Worm (Caenorhabditis elegans) whole organism, young adult: ENCODE data around the gene C49C8.2.

Experiments
- B0336.3 ChIP-seq: fragments of 200-800 bp; sonication (Bioruptor generic); IDR thresholded peaks from 2 replicates; pipeline ENCODE4 v1.3.6; 2022; ENCODE audit warnings: missing genetic modification characterization, missing compliant biosample characterization
- D2030.7 ChIP-seq: fragments of 200-800 bp; sonication (Bioruptor generic); IDR thresholded peaks from 2 replicates; pipeline ENCODE4 v1.3.6; 2022; ENCODE audit warnings: missing genetic modification reagents, missing genetic modification characterization, missing compliant biosample characterization
- F22D6.2 ChIP-seq: sonication (generic microtip); optimal IDR thresholded peaks from 2 replicates; lab custom pipeline; 2016; ENCODE audit warnings: mild to moderate bottlenecking, missing genetic modification characterization, missing compliant biosample characterization
- F23B12.7 ChIP-seq: sonication (generic microtip); optimal IDR thresholded peaks from 2 replicates; lab custom pipeline; 2017; ENCODE audit warnings: missing genetic modification characterization, mild to moderate bottlenecking, missing compliant biosample characterization, antibody characterized with exemption, moderate library complexity; ENCODE audit not compliant: insufficient read depth
- F33H1.4 ChIP-seq: fragments of 200-800 bp; sonication (Bioruptor generic); IDR thresholded peaks from 2 replicates; pipeline ENCODE4 v1.3.6; 2022; ENCODE audit warnings: missing genetic modification reagents, missing genetic modification characterization, missing compliant biosample characterization
- F39B2.1 ChIP-seq: fragments of 200-800 bp; sonication (Bioruptor generic); IDR thresholded peaks from 2 replicates; pipeline ENCODE4 v1.3.6; 2022; ENCODE audit warnings: missing genetic modification reagents, missing genetic modification characterization, missing compliant biosample characterization
- F49E8.2 ChIP-seq: sonication (generic microtip); optimal IDR thresholded peaks from 3 replicates; lab custom pipeline; 2017; ENCODE audit warnings: missing genetic modification characterization, mild to moderate bottlenecking, missing compliant biosample characterization, antibody characterized with exemption, moderate library complexity; ENCODE audit not compliant: insufficient read depth
- K11D2.4 ChIP-seq: fragments of 200-800 bp; sonication (Bioruptor generic); IDR thresholded peaks from 2 replicates; pipeline ENCODE4 v1.3.6; 2022; ENCODE audit warnings: missing genetic modification reagents, missing genetic modification characterization, missing compliant biosample characterization
- T07F8.4 ChIP-seq: sonication (generic microtip); optimal IDR thresholded peaks from 2 replicates; lab custom pipeline; 2016; ENCODE audit warnings: mild to moderate bottlenecking, missing genetic modification characterization, moderate library complexity, missing compliant biosample characterization
- Y67H2A.10 ChIP-seq: fragments of 200-800 bp; sonication (Bioruptor generic); conservative IDR thresholded peaks from 2 replicates; pipeline ENCODE4 v1.3.6; 2022; ENCODE audit warnings: missing genetic modification reagents, missing genetic modification characterization, missing compliant biosample characterization
- Y79H2A.3 ChIP-seq: fragments of 200-800 bp; sonication (Bioruptor generic); conservative IDR thresholded peaks from 2 replicates; pipeline ENCODE4 v1.3.6; 2022; ENCODE audit warnings: missing genetic modification reagents, missing genetic modification characterization, missing compliant biosample characterization
- Y95B8A.8 ChIP-seq: fragments of 200-800 bp; sonication (Bioruptor generic); IDR thresholded peaks from 2 replicates; pipeline ENCODE4 v1.3.6; 2022; ENCODE audit warnings: missing genetic modification reagents, missing genetic modification characterization, missing compliant biosample characterization
- athp-1 ChIP-seq: sonication (generic microtip); optimal IDR thresholded peaks from 2 replicates; lab custom pipeline; 2017; ENCODE audit warnings: mild to moderate bottlenecking, missing genetic modification characterization, missing compliant biosample characterization
- attf-6 ChIP-seq: fragments of 200-800 bp; sonication (Bioruptor generic); IDR thresholded peaks from 2 replicates; pipeline ENCODE4 v1.3.6; 2022; ENCODE audit warnings: missing genetic modification reagents, missing genetic modification characterization, missing compliant biosample characterization
- ccch-3 ChIP-seq: fragments of 200-800 bp; sonication (Bioruptor generic); optimal IDR thresholded peaks from 2 replicates; lab custom pipeline; 2018; ENCODE audit warnings: mild to moderate bottlenecking, missing genetic modification characterization, missing compliant biosample characterization
- ceh-40 ChIP-seq: fragments of 200-800 bp; sonication (Bioruptor generic); IDR thresholded peaks from 2 replicates; pipeline ENCODE4 v1.3.6; 2022; ENCODE audit warnings: missing genetic modification characterization, missing compliant biosample characterization
- dpff-1 ChIP-seq: sonication (generic microtip); optimal IDR thresholded peaks from 2 replicates; lab custom pipeline; 2017; ENCODE audit warnings: mild to moderate bottlenecking, missing genetic modification characterization, missing compliant biosample characterization
- dpl-1 ChIP-seq: fragments of 150-350 bp; optimal IDR thresholded peaks from 2 replicates; lab custom pipeline; 2014; ENCODE audit warnings: missing biosample characterization, missing genetic modification reagents, missing genetic modification characterization
- efl-1 ChIP-seq: fragments of 150-350 bp; optimal IDR thresholded peaks from 2 replicates; lab custom pipeline; 2014; ENCODE audit warnings: missing biosample characterization, missing genetic modification reagents, missing genetic modification characterization
- egl-44 ChIP-seq: fragments of 200-800 bp; sonication (Bioruptor generic); IDR thresholded peaks from 2 replicates; pipeline ENCODE4 v1.3.6; 2022; ENCODE audit warnings: missing genetic modification reagents, missing genetic modification characterization, missing compliant biosample characterization
- ekl-4 ChIP-seq: fragments of 200-800 bp; sonication (Bioruptor generic); IDR thresholded peaks from 2 replicates; pipeline ENCODE4 v1.3.6; 2022; ENCODE audit warnings: missing genetic modification reagents, missing genetic modification characterization, missing compliant biosample characterization
- him-1 ChIP-seq: sonication (generic microtip); optimal IDR thresholded peaks from 2 replicates; lab custom pipeline; 2016; ENCODE audit warnings: missing genotype, missing genetic modification reagents, missing genetic modification characterization, missing compliant biosample characterization
- hlh-12 ChIP-seq: sonication (generic microtip); optimal IDR thresholded peaks from 2 replicates; lab custom pipeline; 2016; ENCODE audit warnings: missing genetic modification characterization, missing compliant biosample characterization
- hlh-26 ChIP-seq: fragments of 200-800 bp; sonication (Bioruptor generic); conservative IDR thresholded peaks from 2 replicates; pipeline ENCODE4 v1.3.6; 2022; ENCODE audit warnings: missing genetic modification reagents, missing genetic modification characterization, missing compliant biosample characterization
- hmg-1.2 ChIP-seq: fragments of 200-800 bp; sonication (Bioruptor generic); IDR thresholded peaks from 2 replicates; pipeline ENCODE4 v1.3.6; 2022; ENCODE audit warnings: missing genetic modification reagents, missing genetic modification characterization, missing compliant biosample characterization
- hmg-20 ChIP-seq: fragments of 200-800 bp; sonication (Bioruptor generic); IDR thresholded peaks from 2 replicates; pipeline ENCODE4 v1.3.6; 2022; ENCODE audit warnings: missing genetic modification reagents, missing genetic modification characterization, missing compliant biosample characterization
- let-526 ChIP-seq: fragments of 200-800 bp; sonication (Bioruptor generic); IDR thresholded peaks from 2 replicates; pipeline ENCODE4 v1.3.6; 2022; ENCODE audit warnings: missing genetic modification reagents, missing genetic modification characterization, missing compliant biosample characterization
- let-607 ChIP-seq, 2 experiments: fragments of 200-800 bp in 1 of 2; sonication (Bioruptor generic) in 1 of 2; sonication (generic microtip) in 1 of 2; optimal IDR thresholded peaks; 2 replicates each; lab custom pipeline; 2016 to 2018; ENCODE audit warnings: mild to moderate bottlenecking in 2 of 2, missing compliant biosample characterization in 2 of 2, missing genetic modification characterization in 2 of 2, moderate library complexity in 2 of 2, missing genotype in 1 of 2
- lin-26 ChIP-seq: fragments of 200-800 bp; sonication (Bioruptor generic); IDR thresholded peaks from 2 replicates; pipeline ENCODE4 v1.3.6; 2022; ENCODE audit warnings: missing genetic modification reagents, missing genetic modification characterization, missing compliant biosample characterization
- lsl-1 ChIP-seq: fragments of 200-800 bp; sonication (Bioruptor generic); optimal IDR thresholded peaks from 2 replicates; lab custom pipeline; 2018; ENCODE audit warnings: mild to moderate bottlenecking, missing genetic modification characterization, moderate library complexity, missing compliant biosample characterization
- madf-10 ChIP-seq: sonication (generic microtip); optimal IDR thresholded peaks from 2 replicates; lab custom pipeline; 2016; ENCODE audit warnings: mild to moderate bottlenecking, missing genetic modification characterization, missing compliant biosample characterization
- madf-6 ChIP-seq: fragments of 200-800 bp; sonication (Bioruptor generic); IDR thresholded peaks from 2 replicates; pipeline ENCODE4 v1.3.6; 2022; ENCODE audit warnings: missing genetic modification reagents, missing genetic modification characterization, missing compliant biosample characterization
- mel-28 ChIP-seq: sonication (generic microtip); optimal IDR thresholded peaks from 2 replicates; lab custom pipeline; 2016; ENCODE audit warnings: borderline replicate concordance, mild to moderate bottlenecking, missing genetic modification characterization, missing compliant biosample characterization
- nfyb-1 ChIP-seq: fragments of 200-800 bp; sonication (Bioruptor generic); IDR thresholded peaks from 2 replicates; pipeline ENCODE4 v1.3.6; 2022; ENCODE audit warnings: missing genetic modification reagents, missing genetic modification characterization, missing compliant biosample characterization
- nhr-120 ChIP-seq: fragments of 200-800 bp; sonication (Bioruptor generic); IDR thresholded peaks from 2 replicates; pipeline ENCODE4 v1.3.6; 2022; ENCODE audit warnings: missing genetic modification characterization, missing compliant biosample characterization
- nhr-90 ChIP-seq: sonication (generic microtip); optimal IDR thresholded peaks from 2 replicates; lab custom pipeline; 2016; ENCODE audit warnings: missing genotype, mild to moderate bottlenecking, missing genetic modification characterization, missing compliant biosample characterization
- pbrm-1 ChIP-seq: fragments of 200-800 bp; sonication (Bioruptor generic); IDR thresholded peaks from 2 replicates; pipeline ENCODE4 v1.3.6; 2022; ENCODE audit warnings: missing genetic modification reagents, missing genetic modification characterization, missing compliant biosample characterization
- pha-4 ChIP-seq: fragments of 150-350 bp; sonication (generic microtip); optimal IDR thresholded peaks from 2 replicates; lab custom pipeline; 2014; ENCODE audit warnings: missing biosample characterization, missing genetic modification reagents, missing genetic modification characterization
- rcor-1 ChIP-seq: fragments of 200-800 bp; sonication (Bioruptor generic); IDR thresholded peaks from 2 replicates; pipeline ENCODE4 v1.3.6; 2022; ENCODE audit warnings: missing genetic modification reagents, missing genetic modification characterization, missing compliant biosample characterization
- snpc-1.1 ChIP-seq: sonication (generic microtip); optimal IDR thresholded peaks from 2 replicates; lab custom pipeline; 2017; ENCODE audit warnings: missing genetic modification characterization, mild to moderate bottlenecking, missing compliant biosample characterization, antibody characterized with exemption, moderate library complexity, missing genotype, missing genetic modification reagents; ENCODE audit not compliant: insufficient read depth
- tlf-1 ChIP-seq: fragments of 200-800 bp; sonication (Bioruptor generic); optimal IDR thresholded peaks from 2 replicates; lab custom pipeline; 2018; ENCODE audit warnings: mild to moderate bottlenecking, missing genetic modification characterization, missing compliant biosample characterization
- unc-62 ChIP-seq: fragments of 150-350 bp; optimal IDR thresholded peaks from 2 replicates; lab custom pipeline; 2014; ENCODE audit warnings: missing biosample characterization, missing genetic modification reagents, missing genetic modification characterization
- zfh-2 ChIP-seq: fragments of 200-800 bp; sonication (Bioruptor generic); conservative IDR thresholded peaks from 2 replicates; pipeline ENCODE4 v1.3.6; 2022; ENCODE audit warnings: missing genetic modification reagents, missing genetic modification characterization, missing compliant biosample characterization
- zim-3 ChIP-seq: sonication (generic microtip); optimal IDR thresholded peaks from 2 replicates; lab custom pipeline; 2017; ENCODE audit warnings: mild to moderate bottlenecking, missing genetic modification characterization, moderate library complexity, missing compliant biosample characterization
- ztf-18 ChIP-seq: sonication (generic microtip); optimal IDR thresholded peaks from 2 replicates; lab custom pipeline; 2016; ENCODE audit warnings: missing genotype, mild to moderate bottlenecking, missing genetic modification characterization, missing compliant biosample characterization

The C49C8.2 gene

DNA sequence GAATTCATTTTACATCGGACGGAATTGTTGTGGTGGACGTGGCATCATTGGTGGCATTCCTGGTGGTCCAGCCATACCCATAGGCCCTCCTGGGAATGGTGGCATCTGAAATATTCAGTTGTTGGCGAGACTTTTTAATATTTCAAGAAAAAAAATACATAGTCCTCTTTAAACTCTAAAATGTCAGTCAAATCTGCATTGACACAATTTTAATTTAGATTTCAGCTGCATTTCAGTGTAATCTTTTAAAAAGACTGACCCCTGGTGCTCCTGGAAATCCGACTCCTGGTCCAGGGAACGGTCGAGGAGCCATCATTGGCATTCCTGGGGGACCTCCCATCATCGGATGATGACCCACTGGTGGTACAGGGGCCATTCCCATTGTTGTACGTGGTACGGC is 36.1 kb downstream of the C49C8.2 start:
- TF ChIP-seq madf-10 (tag; lab: Kevin White, UChicago) (no peak), Y95B8A.8 (GFP tag; lab: Robert Waterston, UW) (0 out of 2 replicates have a peak, but pooled peaks have one; percentile 11)

DNA sequence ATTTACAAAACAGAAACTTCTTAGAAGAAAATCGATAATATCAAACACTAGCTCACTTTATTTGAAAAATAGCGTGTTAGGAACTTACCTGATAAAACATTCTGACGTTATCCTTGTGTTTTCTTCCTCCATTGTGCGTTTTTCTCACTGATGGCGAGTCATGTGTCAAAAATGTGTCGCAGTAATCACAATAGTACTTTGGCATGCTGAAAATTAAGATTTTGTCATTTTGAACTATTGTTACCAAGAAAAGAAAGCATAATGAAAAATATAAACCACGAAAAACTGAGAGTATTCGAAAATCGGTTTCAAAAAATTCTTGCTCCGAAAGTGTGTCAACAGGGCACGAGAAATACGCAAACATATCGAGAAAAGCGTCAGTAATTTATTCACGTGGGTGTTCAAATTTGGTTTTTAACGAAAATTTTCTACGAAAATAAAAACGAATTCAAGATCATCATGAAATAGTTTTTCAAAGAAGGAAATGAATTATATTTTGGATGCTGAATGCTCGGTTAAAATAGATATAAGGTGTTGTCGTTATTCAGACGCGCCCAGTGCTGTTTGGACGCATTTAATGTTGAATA is 36.8 kb downstream of the C49C8.2 start, which contains the start of gene snrp-3:
TSS of gene snrp-3 (minus strand) at position 206 of the 587 bp plus-strand sequence.
- TF ChIP-seq F33H1.4, result peak; percentile 67
- peak; percentile 73 for TF ChIP-seq dpl-1 (GFP tag; lab: Kevin White, UChicago)
- TF ChIP-seq madf-6 (GFP tag; lab: Robert Waterston, UW), result peak; percentile 65; the same call in 1 of the 2 replicates
- peak; percentile 73 for TF ChIP-seq hmg-20 (GFP tag; lab: Robert Waterston, UW)
- no peak for TF ChIP-seq nhr-90
- peak; percentile 37; the same call in 1 of the 2 replicates for TF ChIP-seq hmg-1.2 (GFP tag; lab: Robert Waterston, UW)
- no peak for TF ChIP-seq ccch-3 (GFP tag; lab: Kevin White, UChicago)
- no peak for TF ChIP-seq mel-28 (tag; lab: Kevin White, UChicago)
- TF ChIP-seq pha-4 (tag; lab: Kevin White, UChicago), result no peak
- no peak for TF ChIP-seq Y95B8A.8 (GFP tag; lab: Robert Waterston, UW)
- TF ChIP-seq attf-6, result no peak
- peak; percentile 73 for TF ChIP-seq nfyb-1 (GFP tag; lab: Robert Waterston, UW)
- TF ChIP-seq zfh-2 (GFP tag; lab: Robert Waterston, UW), result no peak
- peak in 1 of 2 experiments; percentile 12 for TF ChIP-seq let-607 (tag; optimal IDR thresholded peaks at IDR 0.05; lab: Kevin White, UChicago)
- 0 out of 2 replicates have a peak, but pooled peaks have one; percentile 6 for TF ChIP-seq lin-26 (GFP tag; lab: Robert Waterston, UW)
- TF ChIP-seq ekl-4 (GFP tag; lab: Robert Waterston, UW), result peak; percentile 52; the same call in 1 of the 2 replicates
- no peak for TF ChIP-seq let-526
- no peak for TF ChIP-seq nhr-120 (GFP tag; lab: Robert Waterston, UW)
- peak; percentile 71 for TF ChIP-seq D2030.7 (GFP tag; lab: Robert Waterston, UW)
- TF ChIP-seq pbrm-1 (GFP tag; lab: Robert Waterston, UW), result peak; percentile 43; the same call in 1 of the 2 replicates
- peak; percentile 36 for TF ChIP-seq tlf-1 (GFP tag; lab: Kevin White, UChicago)
- no peak for TF ChIP-seq F22D6.2
- no peak for TF ChIP-seq him-1 (tag; lab: Kevin White, UChicago)
- TF ChIP-seq hlh-12 (tag; lab: Kevin White, UChicago), result no peak
- TF ChIP-seq snpc-1.1 (tag; lab: Kevin White, UChicago), result peak; percentile 1
- 0 out of 2 replicates have a peak, but pooled peaks have one; percentile 42 for TF ChIP-seq B0336.3 (GFP tag; lab: Robert Waterston, UW)
- TF ChIP-seq ztf-18 (tag; lab: Kevin White, UChicago), result peak; percentile 96
- TF ChIP-seq rcor-1, result peak; percentile 42
- TF ChIP-seq Y79H2A.3 (GFP tag; lab: Robert Waterston, UW), result 0 out of 2 replicates have a peak, but pooled peaks have one; percentile 44
- no peak for TF ChIP-seq Y67H2A.10
- no peak for TF ChIP-seq T07F8.4 (tag; lab: Kevin White, UChicago)
- TF ChIP-seq hlh-26 (GFP tag; lab: Robert Waterston, UW), result no peak
- TF ChIP-seq athp-1 (tag; lab: Kevin White, UChicago), result no peak
- no peak for TF ChIP-seq F39B2.1
- TF ChIP-seq F49E8.2 (tag; lab: Kevin White, UChicago), result peak; percentile 10
- TF ChIP-seq F23B12.7 (tag; lab: Kevin White, UChicago), result peak; percentile 2
- TF ChIP-seq lsl-1 (GFP tag; lab: Kevin White, UChicago), result peak; percentile 63
- no peak for TF ChIP-seq dpff-1
- no peak; the same call in 1 of the 2 replicates for TF ChIP-seq K11D2.4 (GFP tag; lab: Robert Waterston, UW)
- no peak for TF ChIP-seq egl-44 (GFP tag; lab: Robert Waterston, UW)
- TF ChIP-seq efl-1 (GFP tag; lab: Kevin White, UChicago), result peak; percentile 69
- no peak for TF ChIP-seq unc-62 (GFP tag; lab: Kevin White, UChicago)
- no peak for TF ChIP-seq zim-3 (tag; lab: Kevin White, UChicago)
- TF ChIP-seq ceh-40 (GFP tag; lab: Robert Waterston, UW), result no peak
